Worm (Caenorhabditis elegans): ENCODE measurements around the gene T11G6.3.

Gene T11G6.3

DNA sequence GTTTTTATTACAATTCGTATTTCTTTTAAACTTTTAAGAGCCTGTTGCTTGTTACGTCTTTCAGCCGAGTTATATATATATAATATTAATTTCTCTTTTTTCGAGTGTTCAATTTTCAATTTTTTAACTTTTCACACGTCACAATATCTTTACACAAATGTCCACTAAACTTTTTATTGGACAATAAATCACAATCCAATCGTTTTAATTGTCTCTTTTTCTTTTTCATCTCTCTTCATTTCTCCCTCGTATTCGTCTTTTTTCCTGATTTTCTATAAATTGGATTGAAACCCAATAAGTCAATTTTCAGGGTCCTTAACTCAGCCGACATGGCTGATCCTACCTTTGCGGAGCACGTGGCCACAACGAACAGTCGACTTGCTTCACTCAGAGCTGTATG is 42.9 kb downstream of the T11G6.3 start, which contains the start of gene miz-1:
Gene miz-1, plus strand, starts transcription at position 301 of the 400 bp plus-strand sequence.
- TF ChIP-seq tbx-11 (GFP tag; IDR thresholded peaks at IDR 0.05) (no peak), hmbx-1 (tag; optimal IDR thresholded peaks at IDR 0.05) (no peak), ceh-36 (tag; optimal IDR thresholded peaks at IDR 0.05) (no peak), flt-1 (GFP tag; IDR thresholded peaks at IDR 0.05) (no peak)

DNA sequence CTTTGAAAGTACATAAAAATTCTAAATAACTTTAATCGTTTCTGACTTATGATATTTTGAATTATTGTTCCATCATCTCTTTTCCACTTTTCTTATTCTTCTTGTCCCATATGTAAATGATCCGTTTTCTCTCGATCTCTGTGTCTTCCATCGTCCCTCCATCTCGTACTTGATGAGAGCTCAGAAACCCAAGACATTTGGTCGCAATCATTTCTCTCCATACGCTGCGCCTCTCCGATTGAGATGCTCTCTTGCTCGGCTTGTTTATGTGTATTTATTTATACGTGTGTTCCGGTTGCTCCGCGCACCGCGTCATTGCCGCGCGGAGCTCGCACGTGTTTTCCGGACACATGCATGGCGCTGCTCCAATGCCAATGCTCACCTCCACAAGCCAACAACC is 43.6 kb downstream of the T11G6.3 start:
- TF ChIP-seq ets-7 (tag; optimal IDR thresholded peaks at IDR 0.05) (no peak), pes-1 (GFP tag; IDR thresholded peaks at IDR 0.05) (no peak), B0310.2 (tag; optimal IDR thresholded peaks at IDR 0.05) (no peak), ama-1 (optimal IDR thresholded peaks at IDR 0.05) (no peak), tra-4 (tag; optimal IDR thresholded peaks at IDR 0.05) (no peak), ceh-13 (GFP tag; optimal IDR thresholded peaks at IDR 0.05) (no peak), ceh-36 (tag; optimal IDR thresholded peaks at IDR 0.05) (no peak), F13C5.2 (tag; optimal IDR thresholded peaks at IDR 0.05) (no peak), scrt-1 (GFP tag; IDR thresholded peaks at IDR 0.05) (no peak), hmg-4 (GFP tag; optimal IDR thresholded peaks at IDR 0.05) (no peak), sea-1 (GFP tag; conservative IDR thresholded peaks at IDR 0.05) (no peak), flt-1 (GFP tag; IDR thresholded peaks at IDR 0.05) (no peak), hmbx-1 (tag; optimal IDR thresholded peaks at IDR 0.05) (no peak), tbx-37 (GFP tag; conservative IDR thresholded peaks at IDR 0.05) (no peak), aly-1 (tag; optimal IDR thresholded peaks at IDR 0.05) (no peak), hnd-1 (tag; optimal IDR thresholded peaks at IDR 0.05) (no peak), tbx-11 (GFP tag; IDR thresholded peaks at IDR 0.05) (no peak)

DNA sequence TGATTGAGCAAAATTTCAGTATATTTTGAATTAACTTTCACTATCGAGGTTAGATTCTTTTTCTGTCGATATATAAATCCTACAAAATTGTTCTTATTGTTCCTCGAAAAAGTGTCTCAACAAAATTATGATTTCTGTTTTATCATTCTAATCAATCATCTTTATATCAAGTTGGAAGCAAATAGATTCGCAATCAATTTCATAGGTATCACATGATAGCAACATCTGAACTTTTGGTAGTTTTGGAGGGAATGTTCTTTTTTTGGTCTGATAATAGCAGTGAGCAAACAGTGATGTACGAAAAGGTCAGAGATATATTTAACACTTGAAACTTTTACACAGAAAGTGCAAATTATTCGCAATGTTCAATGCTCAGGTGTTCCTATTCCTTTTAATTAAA is 44.2 kb downstream of the T11G6.3 start:
- TF ChIP-seq hmbx-1 (tag; optimal IDR thresholded peaks at IDR 0.05) (no peak), aly-1 (tag; optimal IDR thresholded peaks at IDR 0.05) (no peak), pes-1 (GFP tag; IDR thresholded peaks at IDR 0.05) (no peak), hnd-1 (tag; optimal IDR thresholded peaks at IDR 0.05) (no peak), hmg-4 (GFP tag; optimal IDR thresholded peaks at IDR 0.05) (no peak), flt-1 (GFP tag; IDR thresholded peaks at IDR 0.05) (no peak), sea-1 (GFP tag; conservative IDR thresholded peaks at IDR 0.05) (no peak), scrt-1 (GFP tag; IDR thresholded peaks at IDR 0.05) (no peak), ets-7 (tag; optimal IDR thresholded peaks at IDR 0.05) (no peak), B0310.2 (tag; optimal IDR thresholded peaks at IDR 0.05) (no peak), F13C5.2 (tag; optimal IDR thresholded peaks at IDR 0.05) (no peak), tbx-37 (GFP tag; conservative IDR thresholded peaks at IDR 0.05) (no peak), ceh-36 (tag; optimal IDR thresholded peaks at IDR 0.05) (no peak), tbx-11 (GFP tag; IDR thresholded peaks at IDR 0.05) (no peak), ceh-13 (GFP tag; optimal IDR thresholded peaks at IDR 0.05) (no peak)

DNA sequence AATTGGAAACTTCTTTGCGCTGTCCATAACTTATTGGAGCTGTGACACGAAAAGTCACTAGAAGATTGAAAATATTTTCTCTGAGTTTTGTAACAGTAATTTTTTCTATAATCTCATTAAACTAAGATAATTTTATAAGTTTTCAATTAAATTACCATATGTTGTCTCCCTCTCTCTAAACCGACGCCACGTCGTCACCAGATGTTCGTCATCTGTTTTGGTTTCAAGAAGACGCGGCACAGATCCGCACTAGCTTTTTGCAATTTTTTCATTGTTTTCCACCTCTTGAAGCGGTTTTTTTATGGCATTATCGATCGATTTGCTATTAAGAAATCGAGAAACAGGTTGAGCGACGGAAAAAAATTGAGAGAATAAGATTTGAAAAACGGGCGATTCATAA is 51.1 kb downstream of the T11G6.3 start:
- TF ChIP-seq scrt-1 (GFP tag; IDR thresholded peaks at IDR 0.05) (no peak), F13C5.2 (tag; optimal IDR thresholded peaks at IDR 0.05) (no peak), ama-1 (optimal IDR thresholded peaks at IDR 0.05) (no peak), B0310.2 (tag; optimal IDR thresholded peaks at IDR 0.05) (no peak), hmg-4 (GFP tag; optimal IDR thresholded peaks at IDR 0.05) (no peak), flt-1 (GFP tag; IDR thresholded peaks at IDR 0.05) (no peak), ets-7 (tag; optimal IDR thresholded peaks at IDR 0.05) (no peak), tra-4 (tag; optimal IDR thresholded peaks at IDR 0.05) (no peak), sea-1 (GFP tag; conservative IDR thresholded peaks at IDR 0.05) (no peak), ceh-13 (GFP tag; optimal IDR thresholded peaks at IDR 0.05) (no peak), hmbx-1 (tag; optimal IDR thresholded peaks at IDR 0.05) (no peak), tbx-11 (GFP tag; IDR thresholded peaks at IDR 0.05) (no peak), pes-1 (GFP tag; IDR thresholded peaks at IDR 0.05) (no peak), aly-1 (tag; optimal IDR thresholded peaks at IDR 0.05) (no peak)

Measured in whole organism, early embryonic.